Worm (Caenorhabditis elegans): ENCODE results near the gene Y49G5A.1.

The Y49G5A.1 gene

ce11 chrV:5274974-5275373 lies 12.2 kb downstream of the Y49G5A.1 start (continued):
- TF ChIP-seq C16A3.4 (tag; optimal IDR thresholded peaks at IDR 0.05) (peak; percentile 22), sup-37 (GFP tag; optimal IDR thresholded peaks at IDR 0.05) (no peak), lin-39 (tag; optimal IDR thresholded peaks at IDR 0.05) (no peak), nhr-84 (tag; optimal IDR thresholded peaks at IDR 0.05) (no peak), hlh-4 (tag; optimal IDR thresholded peaks at IDR 0.05) (no peak), efl-1 (optimal IDR thresholded peaks at IDR 0.05) (peak; percentile 73 to 78), efl-1 (GFP tag; optimal IDR thresholded peaks at IDR 0.05 in 1 of 2) (peak; percentile 81 to 98), fos-1 (tag; optimal IDR thresholded peaks at IDR 0.05) (no peak), pqm-1 (tag; optimal IDR thresholded peaks at IDR 0.05) (no peak), hpl-2 (GFP tag; optimal IDR thresholded peaks at IDR 0.05) (no peak), unc-98 (GFP tag; IDR thresholded peaks at IDR 0.05) (no peak), lin-14 (GFP tag; optimal IDR thresholded peaks at IDR 0.05) (no peak), fkh-10 (GFP tag; optimal IDR thresholded peaks at IDR 0.05) (no peak), elt-3 (tag; optimal IDR thresholded peaks at IDR 0.05) (no peak), nhr-71 (tag; optimal IDR thresholded peaks at IDR 0.05) (peak; percentile 80), fkh-4 (tag; optimal IDR thresholded peaks at IDR 0.05; ENCODE audit: borderline replicate concordance) (no peak), ceh-88 (GFP tag; IDR thresholded peaks at IDR 0.05) (no peak), nhr-237 (tag; optimal IDR thresholded peaks at IDR 0.05) (no peak), nhr-90 (tag; optimal IDR thresholded peaks at IDR 0.05; ENCODE audit: poor library complexity) (peak; percentile 5), nhr-76 (tag; optimal IDR thresholded peaks at IDR 0.05) (no peak), ceh-82 (tag; optimal IDR thresholded peaks at IDR 0.05) (peak; percentile 38 to 61 (median 42)), lsy-2 (tag; optimal IDR thresholded peaks at IDR 0.05) (peak; percentile 36 to 68), efl-3 (GFP tag; optimal IDR thresholded peaks at IDR 0.05) (no peak), Y116A8C.19 (tag; optimal IDR thresholded peaks at IDR 0.05; ENCODE audit: borderline replicate concordance) (no peak), blmp-1 (tag; optimal IDR thresholded peaks at IDR 0.05) (no peak), egl-27 (tag; optimal IDR thresholded peaks at IDR 0.05) (no peak), C34B4.2 (tag; optimal IDR thresholded peaks at IDR 0.05) (no peak), F16B12.6 (tag; optimal IDR thresholded peaks at IDR 0.05) (no peak), lin-35 (GFP tag; optimal IDR thresholded peaks at IDR 0.05) (peak; percentile 67 to 80), sox-4 (tag; optimal IDR thresholded peaks at IDR 0.05) (peak; percentile 18), swsn-7 (tag; optimal IDR thresholded peaks at IDR 0.05) (peak; percentile 45), unc-130 (tag; optimal IDR thresholded peaks at IDR 0.05) (no peak), jun-1 (tag; optimal IDR thresholded peaks at IDR 0.05) (peak; percentile 21), isw-1 (GFP tag; IDR thresholded peaks at IDR 0.05) (peak; percentile 24), mab-9 (GFP tag; IDR thresholded peaks at IDR 0.05) (no peak), skn-1 (tag; optimal IDR thresholded peaks at IDR 0.05) (peak; percentile 35), nhr-11 (tag; optimal IDR thresholded peaks at IDR 0.05) (no peak), pag-3 (tag; optimal IDR thresholded peaks at IDR 0.05; ENCODE audit: borderline replicate concordance, insufficient read depth) (no peak), lin-15B (tag; optimal IDR thresholded peaks at IDR 0.05) (peak; percentile 20), nhr-85 (tag) (no peak), nhr-12 (tag; optimal IDR thresholded peaks at IDR 0.05) (no peak), ceh-63 (GFP tag; optimal IDR thresholded peaks at IDR 0.05) (no peak), nhr-20 (tag; optimal IDR thresholded peaks at IDR 0.05) (peak; percentile 61), nhr-47 (tag; optimal IDR thresholded peaks at IDR 0.05) (peak; percentile 64), mef-2 (tag; optimal IDR thresholded peaks at IDR 0.05) (no peak), lir-3 (tag; optimal IDR thresholded peaks at IDR 0.05; ENCODE audit: poor library complexity) (no peak), elt-2 (tag; optimal IDR thresholded peaks at IDR 0.05) (no peak), aly-2 (tag; optimal IDR thresholded peaks at IDR 0.05) (no peak), grh-1 (GFP tag; IDR thresholded peaks at IDR 0.05) (0 out of 2 replicates have a peak, but pooled peaks have one; percentile 20), tbx-2 (tag; optimal IDR thresholded peaks at IDR 0.05) (peak; percentile 42), zag-1 (tag; optimal IDR thresholded peaks at IDR 0.05) (no peak)

All from whole organism, L1 larva.